Comparison of ENCODE assay signal across 5 fruit fly cellular contexts in genomic region chrX:17229475-17230169, dm6.
TF ChIP-seq lines count a peak whose summit lies in the region.

No protein-coding gene starts in this region.

- TF ChIP-seq CTCF in S2 (optimal IDR thresholded peaks at IDR 0.05; lab: Kevin White, UChicago), result peak; percentile 51 to 62
- peak; percentile 90 for TF ChIP-seq CTCF in whole organism, embryonic (GFP tag; optimal IDR thresholded peaks at IDR 0.05; lab: Kevin White, UChicago)

TF ChIP-seq in whole organism, embryonic, 481 proteins besides CTCF, POLR2A, EP300 and RAD21 (continues in another document):
- TF ChIP-seq jing (GFP tag; optimal IDR thresholded peaks at IDR 0.05; lab: Kevin White, UChicago), result peak; percentile 8
- peak in 1 of 2 experiments; percentile 78 for TF ChIP-seq Eip74EF (GFP tag; optimal IDR thresholded peaks at IDR 0.05; lab: Kevin White, UChicago)
- peak; percentile 23 for TF ChIP-seq CG9817 (tag; optimal IDR thresholded peaks at IDR 0.05; lab: Kevin White, UChicago)
- TF ChIP-seq CHES-1-like (GFP tag; optimal IDR thresholded peaks at IDR 0.05; lab: Kevin White, UChicago), result peak; percentile 4
- TF ChIP-seq Awh (GFP tag; IDR thresholded peaks at IDR 0.05; lab: Robert Waterston, UW), result peak; percentile 53; the same call in 1 of the 2 replicates
- TF ChIP-seq Atf3 (GFP tag; optimal IDR thresholded peaks at IDR 0.05; lab: Kevin White, UChicago), result no peak
- TF ChIP-seq bab2 (GFP tag; optimal IDR thresholded peaks at IDR 0.05; lab: Kevin White, UChicago), result peak; percentile 30
- peak in 1 of 2 experiments; percentile 18 for TF ChIP-seq dpn (GFP tag; optimal IDR thresholded peaks at IDR 0.05; lab: Kevin White, UChicago)
- TF ChIP-seq Mad (GFP tag; optimal IDR thresholded peaks at IDR 0.05; lab: Kevin White, UChicago), result peak; percentile 29
- TF ChIP-seq HLH3B (GFP tag; IDR thresholded peaks at IDR 0.05; lab: Robert Waterston, UW), result no peak
- TF ChIP-seq ci (GFP tag; IDR thresholded peaks at IDR 0.05; lab: Robert Waterston, UW), result 0 out of 3 replicates have a peak, but pooled peaks have one; percentile 52
- TF ChIP-seq ara (GFP tag; IDR thresholded peaks at IDR 0.05; lab: Robert Waterston, UW), result no peak
- peak; percentile 64 for TF ChIP-seq CG11247 (GFP tag; IDR thresholded peaks at IDR 0.05; lab: Robert Waterston, UW)
- TF ChIP-seq CG12391 (tag; optimal IDR thresholded peaks at IDR 0.05; lab: Kevin White, UChicago), result peak; percentile 32
- TF ChIP-seq CG11696 (GFP tag; IDR thresholded peaks at IDR 0.05; lab: Robert Waterston, UW), result no peak
- TF ChIP-seq CG12769 (tag; optimal IDR thresholded peaks at IDR 0.05; lab: Kevin White, UChicago), result peak; percentile 25
- peak; percentile 10 for TF ChIP-seq Oli (tag; optimal IDR thresholded peaks at IDR 0.05; lab: Kevin White, UChicago)
- no peak for TF ChIP-seq MTF-1 (GFP tag; optimal IDR thresholded peaks at IDR 0.05; lab: Kevin White, UChicago; ENCODE audit: borderline replicate concordance)
- TF ChIP-seq pum (GFP tag; optimal IDR thresholded peaks at IDR 0.05; lab: Kevin White, UChicago), result peak; percentile 17
- TF ChIP-seq Ssrp (tag; optimal IDR thresholded peaks at IDR 0.05; lab: Kevin White, UChicago), result peak; percentile 52
- TF ChIP-seq Ets97D (GFP tag; optimal IDR thresholded peaks at IDR 0.05; lab: Kevin White, UChicago), result no peak
- no peak for TF ChIP-seq CG30020 (tag; optimal IDR thresholded peaks at IDR 0.05; lab: Kevin White, UChicago)

TF ChIP-seq in whole organism, prepupa, 60 proteins besides CTCF, POLR2A, EP300 and RAD21 (continues in another document):
- TF ChIP-seq topi (GFP tag; optimal IDR thresholded peaks at IDR 0.05; lab: Kevin White, UChicago) (peak; percentile 0), Hr39 (GFP tag; optimal IDR thresholded peaks at IDR 0.05; lab: Kevin White, UChicago) (peak; percentile 64), Met (GFP tag; optimal IDR thresholded peaks at IDR 0.05; lab: Kevin White, UChicago) (peak; percentile 59), Eip93F (GFP tag; optimal IDR thresholded peaks at IDR 0.05; lab: Kevin White, UChicago) (no peak), CG8319 (GFP tag; optimal IDR thresholded peaks at IDR 0.05; lab: Kevin White, UChicago) (no peak), CG11902 (GFP tag; optimal IDR thresholded peaks at IDR 0.05; lab: Kevin White, UChicago) (no peak), CG4318 (GFP tag; optimal IDR thresholded peaks at IDR 0.05; lab: Kevin White, UChicago) (peak; percentile 34), CG15336 (GFP tag; IDR thresholded peaks at IDR 0.05; lab: Robert Waterston, UW) (no peak), vri (GFP tag; optimal IDR thresholded peaks at IDR 0.05; lab: Kevin White, UChicago) (no peak), OdsH (GFP tag; optimal IDR thresholded peaks at IDR 0.05; lab: Kevin White, UChicago) (peak; percentile 57), cyc (GFP tag; optimal IDR thresholded peaks at IDR 0.05; lab: Kevin White, UChicago) (no peak), CG1621 (tag; optimal IDR thresholded peaks at IDR 0.05; lab: Kevin White, UChicago) (peak; percentile 2), spab (GFP tag; optimal IDR thresholded peaks at IDR 0.05; lab: Kevin White, UChicago) (no peak), eg (GFP tag; IDR thresholded peaks at IDR 0.05; lab: Robert Waterston, UW) (no peak), CG6792 (GFP tag; optimal IDR thresholded peaks at IDR 0.05; lab: Kevin White, UChicago) (peak; percentile 17), CG6163 (GFP tag; IDR thresholded peaks at IDR 0.05; lab: Robert Waterston, UW) (no peak), Ets21C (GFP tag; optimal IDR thresholded peaks at IDR 0.05; lab: Kevin White, UChicago) (peak; percentile 26), lz (GFP tag; optimal IDR thresholded peaks at IDR 0.05; lab: Kevin White, UChicago) (peak; percentile 67), dsx (GFP tag; optimal IDR thresholded peaks at IDR 0.05; lab: Kevin White, UChicago; ENCODE audit: poor library complexity, severe bottlenecking) (peak; percentile 22), CG11762 (GFP tag; optimal IDR thresholded peaks at IDR 0.05; lab: Kevin White, UChicago; ENCODE audit: insufficient read depth) (no peak), CG10669 (GFP tag; optimal IDR thresholded peaks at IDR 0.05; lab: Kevin White, UChicago) (no peak), CG32006 (GFP tag; optimal IDR thresholded peaks at IDR 0.05; lab: Kevin White, UChicago) (peak; percentile 74), salr (GFP tag; optimal IDR thresholded peaks at IDR 0.05; lab: Kevin White, UChicago) (no peak)

TF ChIP-seq in whole organism, pupa, 21 proteins besides CTCF, POLR2A, EP300 and RAD21:
- no peak for TF ChIP-seq rn (GFP tag; IDR thresholded peaks at IDR 0.05; lab: Robert Waterston, UW)
- no peak for TF ChIP-seq Pif1A (GFP tag; optimal IDR thresholded peaks at IDR 0.05; lab: Kevin White, UChicago)
- TF ChIP-seq CG34367 (tag; optimal IDR thresholded peaks at IDR 0.05; lab: Kevin White, UChicago), result peak; percentile 56
- no peak for TF ChIP-seq fd96Ca (GFP tag; IDR thresholded peaks at IDR 0.05; lab: Robert Waterston, UW)
- no peak for TF ChIP-seq CG8159 (tag; optimal IDR thresholded peaks at IDR 0.05; lab: Kevin White, UChicago)
- TF ChIP-seq CG10348 (GFP tag; IDR thresholded peaks at IDR 0.05; lab: Robert Waterston, UW), result no peak
- TF ChIP-seq EcR (GFP tag; optimal IDR thresholded peaks at IDR 0.05; lab: Kevin White, UChicago), result peak; percentile 94
- peak; percentile 44 for TF ChIP-seq CG9948 (tag; optimal IDR thresholded peaks at IDR 0.05; lab: Kevin White, UChicago)
- TF ChIP-seq Snoo (tag; optimal IDR thresholded peaks at IDR 0.05; lab: Kevin White, UChicago), result peak; percentile 42
- TF ChIP-seq CG4496 (GFP tag; IDR thresholded peaks at IDR 0.05; lab: Robert Waterston, UW), result no peak
- peak; percentile 42 for TF ChIP-seq CG15710 (tag; optimal IDR thresholded peaks at IDR 0.05; lab: Kevin White, UChicago)
TF ChIP-seq in whole organism, pupa: peak in this region for 5.

TF ChIP-seq in whole organism, wandering third instar larva, 38 proteins besides CTCF, POLR2A, EP300 and RAD21:
- TF ChIP-seq pan (optimal IDR thresholded peaks at IDR 0.05; lab: Kevin White, UChicago) (no peak), brk (GFP tag; optimal IDR thresholded peaks at IDR 0.05; lab: Kevin White, UChicago) (no peak), Mio (GFP tag; optimal IDR thresholded peaks at IDR 0.05; lab: Kevin White, UChicago) (no peak), Hnf4 (GFP tag; optimal IDR thresholded peaks at IDR 0.05; lab: Kevin White, UChicago) (peak; percentile 29), N (GFP tag; optimal IDR thresholded peaks at IDR 0.05; lab: Kevin White, UChicago) (no peak), dl (GFP tag; optimal IDR thresholded peaks at IDR 0.05; lab: Kevin White, UChicago; ENCODE audit: insufficient read depth in 1 of 2, partially characterized antibody in 2 of 2) (no peak), foxo (GFP tag; optimal IDR thresholded peaks at IDR 0.05; lab: Kevin White, UChicago) (peak in 1 of 2 experiments; percentile 45), fru (GFP tag; optimal IDR thresholded peaks at IDR 0.05; lab: Kevin White, UChicago) (peak; percentile 32), GATAd (GFP tag; optimal IDR thresholded peaks at IDR 0.05; lab: Kevin White, UChicago) (no peak), rgr (GFP tag; optimal IDR thresholded peaks at IDR 0.05; lab: Kevin White, UChicago) (peak; percentile 40), jim (GFP tag; optimal IDR thresholded peaks at IDR 0.05; lab: Kevin White, UChicago) (no peak), br (GFP tag; optimal IDR thresholded peaks at IDR 0.05; lab: Kevin White, UChicago) (peak; percentile 23), ey (GFP tag; optimal IDR thresholded peaks at IDR 0.05; lab: Kevin White, UChicago) (peak; percentile 25)
TF ChIP-seq in whole organism, wandering third instar larva: peak in this region for 6.
